Worm (Caenorhabditis elegans) whole organism, L4 larva: ENCODE measurements around the gene C27A7.9.
A peak's percentile ranks its signal among the peaks of the same experiment; 100 is the strongest.
"Not testable (repeated sequence)": the region's sequence is repeated elsewhere in the genome, so short reads cannot be mapped to it uniquely, and the experiment has no call there.

ENCODE experiments used
- R02D3.7 ChIP-seq: fragments of 150-350 bp; sonication (generic microtip); optimal IDR thresholded peaks from 3 replicates; lab custom pipeline; 2014; ENCODE audit warnings: missing biosample characterization, missing genetic modification characterization
- T26A8.4 ChIP-seq: fragments of 200-800 bp; sonication (Bioruptor generic); IDR thresholded peaks from 2 replicates; pipeline ENCODE4 v1.3.6; 2022; ENCODE audit warnings: missing genetic modification characterization, missing compliant biosample characterization
- Y5F2A.4 ChIP-seq: fragments of 200-800 bp; sonication (Bioruptor generic); optimal IDR thresholded peaks from 2 replicates; lab custom pipeline; 2018; ENCODE audit warnings: mild to moderate bottlenecking, missing genetic modification characterization, missing compliant biosample characterization
- ZK546.5 ChIP-seq, 2 experiments: sonication (generic microtip); optimal IDR thresholded peaks; 2 replicates each; lab custom pipeline; 2017; ENCODE audit warnings: missing biosample characterization in 2 of 2, missing genetic modification characterization in 2 of 2
- aha-1 ChIP-seq: fragments of 150-350 bp; peaks from one replicate; lab custom pipeline; 2014; ENCODE audit warnings: missing biosample characterization, missing genetic modification characterization
- aly-2 ChIP-seq: sonication (generic microtip); optimal IDR thresholded peaks from 2 replicates; lab custom pipeline; 2018; ENCODE audit warnings: missing biosample characterization, missing genetic modification characterization
- ama-1 ChIP-seq: fragments of 150-350 bp; optimal IDR thresholded peaks from 2 replicates; lab custom pipeline; 2014; ENCODE audit warnings: inconsistent platforms, mixed read lengths
- ceh-20 ChIP-seq: fragments of 200-800 bp; sonication (Bioruptor generic); IDR thresholded peaks from 2 replicates; pipeline ENCODE4 v1.3.6; 2022; ENCODE audit warnings: missing genetic modification reagents, missing genetic modification characterization, missing compliant biosample characterization
- ceh-82 ChIP-seq: sonication (generic microtip); optimal IDR thresholded peaks from 2 replicates; lab custom pipeline; 2017; ENCODE audit warnings: missing biosample characterization, missing genetic modification characterization
- ces-1 ChIP-seq: fragments of 150-350 bp; sonication (generic microtip); optimal IDR thresholded peaks from 4 replicates; lab custom pipeline; 2014; ENCODE audit warnings: missing biosample characterization, missing genetic modification reagents, missing genetic modification characterization
- ctbp-1 ChIP-seq: fragments of 200-800 bp; sonication (Bioruptor generic); IDR thresholded peaks from 2 replicates; pipeline ENCODE4 v1.3.6; 2022; ENCODE audit warnings: missing genetic modification reagents, missing genetic modification characterization, missing compliant biosample characterization
- daf-19 ChIP-seq: fragments of 200-800 bp; sonication (Bioruptor generic); conservative IDR thresholded peaks from 2 replicates; pipeline ENCODE4 v1.3.6; 2022; ENCODE audit warnings: missing genetic modification characterization, missing compliant biosample characterization
- dmd-9 ChIP-seq: fragments of 200-800 bp; sonication (Bioruptor generic); IDR thresholded peaks from 2 replicates; pipeline ENCODE4 v1.3.6; 2022; ENCODE audit warnings: missing genetic modification reagents, missing genetic modification characterization, missing compliant biosample characterization
- egl-27 ChIP-seq: sonication (generic microtip); optimal IDR thresholded peaks from 3 replicates; lab custom pipeline; 2017; ENCODE audit warnings: missing biosample characterization, missing genetic modification reagents, missing genetic modification characterization
- fkh-10 ChIP-seq: fragments of 150-350 bp; optimal IDR thresholded peaks from 2 replicates; lab custom pipeline; 2014; ENCODE audit warnings: missing biosample characterization, missing genetic modification reagents, missing genetic modification characterization
- fos-1 ChIP-seq: fragments of 150-350 bp; optimal IDR thresholded peaks from 2 replicates; lab custom pipeline; 2014; ENCODE audit warnings: missing biosample characterization, missing genetic modification characterization
- hlh-30 ChIP-seq: sonication (generic microtip); optimal IDR thresholded peaks from 2 replicates; lab custom pipeline; 2017; ENCODE audit warnings: antibody characterized with exemption, mild to moderate bottlenecking, missing genetic modification characterization, missing compliant biosample characterization; ENCODE audit not compliant: insufficient read depth
- lin-13 ChIP-seq: fragments of 150-350 bp; optimal IDR thresholded peaks from 2 replicates; lab custom pipeline; 2014; ENCODE audit warnings: missing biosample characterization, missing genetic modification reagents, missing genetic modification characterization
- lin-38 ChIP-seq: fragments of 200-800 bp; sonication (Bioruptor generic); IDR thresholded peaks from 2 replicates; pipeline ENCODE4 v1.3.6; 2022; ENCODE audit warnings: missing genetic modification reagents, missing genetic modification characterization, missing compliant biosample characterization
- mdl-1 ChIP-seq, 2 experiments: fragments of 150-350 bp in 1 of 2; sonication (generic microtip) in 1 of 2; optimal IDR thresholded peaks; 2 replicates each; lab custom pipeline; 2014 to 2017; ENCODE audit warnings: missing biosample characterization in 2 of 2, missing genetic modification characterization in 2 of 2
- mdt-29 ChIP-seq: fragments of 200-800 bp; sonication (Bioruptor generic); IDR thresholded peaks from 2 replicates; pipeline ENCODE4 v1.3.6; 2022; ENCODE audit warnings: missing genetic modification reagents, missing genetic modification characterization, missing compliant biosample characterization
- mep-1 ChIP-seq: fragments of 150-350 bp; sonication (generic microtip); optimal IDR thresholded peaks from 3 replicates; lab custom pipeline; 2014; ENCODE audit warnings: missing biosample characterization, missing genetic modification characterization
- mes-2 ChIP-seq: sonication (generic microtip); optimal IDR thresholded peaks from 2 replicates; lab custom pipeline; 2016; ENCODE audit warnings: missing genotype, mild to moderate bottlenecking, missing genetic modification characterization, missing compliant biosample characterization; ENCODE audit not compliant: poor library complexity, severe bottlenecking
- mxl-2 ChIP-seq: fragments of 200-800 bp; sonication (Bioruptor generic); conservative IDR thresholded peaks from 2 replicates; pipeline ENCODE4 v1.3.6; 2022; ENCODE audit warnings: missing genetic modification reagents, missing genetic modification characterization, missing compliant biosample characterization
- nhr-10 ChIP-seq: fragments of 150-350 bp; optimal IDR thresholded peaks from 2 replicates; lab custom pipeline; 2014; ENCODE audit warnings: missing biosample characterization, missing genetic modification characterization
- nhr-111 ChIP-seq: fragments of 200-800 bp; sonication (Bioruptor generic); optimal IDR thresholded peaks from 2 replicates; lab custom pipeline; 2018; ENCODE audit warnings: mild to moderate bottlenecking, missing genetic modification characterization, missing compliant biosample characterization
- nhr-237 ChIP-seq: sonication (generic microtip); optimal IDR thresholded peaks from 2 replicates; lab custom pipeline; 2017; ENCODE audit warnings: missing biosample characterization, missing genetic modification characterization
- nhr-48 ChIP-seq: sonication (generic microtip); optimal IDR thresholded peaks from 2 replicates; lab custom pipeline; 2016; ENCODE audit warnings: mild to moderate bottlenecking, missing genetic modification characterization, missing compliant biosample characterization
- nhr-76 ChIP-seq: fragments of 150-350 bp; optimal IDR thresholded peaks from 2 replicates; lab custom pipeline; 2014; ENCODE audit warnings: missing biosample characterization, missing genetic modification characterization
- pha-4 ChIP-seq, 2 experiments: fragments of 150-350 bp in 1 of 2; fragments of 200-800 bp in 1 of 2; sonication (Bioruptor generic) in 1 of 2; IDR thresholded peaks in 1 of 2; optimal IDR thresholded peaks in 1 of 2; 2 replicates each; pipeline versions ENCODE4 v1.3.6 to Lab custom; 2014 to 2022; ENCODE audit warnings: missing genetic modification characterization in 2 of 2, missing genetic modification reagents in 2 of 2, missing biosample characterization in 1 of 2, missing compliant biosample characterization in 1 of 2
- pqm-1 ChIP-seq: sonication (generic microtip); optimal IDR thresholded peaks from 2 replicates; lab custom pipeline; 2017; ENCODE audit warnings: missing biosample characterization, missing genetic modification characterization
- skn-1 ChIP-seq: fragments of 150-350 bp; optimal IDR thresholded peaks from 2 replicates; lab custom pipeline; 2014; ENCODE audit warnings: missing biosample characterization, missing genetic modification characterization
- snpc-4 ChIP-seq: fragments of 150-350 bp; optimal IDR thresholded peaks from 2 replicates; lab custom pipeline; 2014; ENCODE audit warnings: missing biosample characterization, missing genetic modification characterization
- spr-3 ChIP-seq: fragments of 200-800 bp; sonication (Bioruptor generic); optimal IDR thresholded peaks from 2 replicates; lab custom pipeline; 2018; ENCODE audit warnings: mild to moderate bottlenecking, missing genetic modification characterization, missing compliant biosample characterization
- unc-130 ChIP-seq: sonication (generic microtip); optimal IDR thresholded peaks from 2 replicates; lab custom pipeline; 2016; ENCODE audit warnings: missing genetic modification reagents, missing genetic modification characterization, missing compliant biosample characterization
- unc-62 ChIP-seq, 3 experiments: fragments of 150-350 bp in 1 of 3; sonication (generic microtip); optimal IDR thresholded peaks in 2 of 3; peaks in 1 of 3; 1 replicate in 1 of 3; 2 replicates in 2 of 3; lab custom pipeline; 2014 to 2017; ENCODE audit warnings: missing biosample characterization in 3 of 3, missing genetic modification characterization in 3 of 3, missing genetic modification reagents in 3 of 3, missing genotype in 1 of 3
- vab-7 ChIP-seq: fragments of 200-800 bp; sonication (Bioruptor generic); IDR thresholded peaks from 2 replicates; pipeline ENCODE4 v1.3.6; 2022; ENCODE audit warnings: missing genetic modification reagents, missing genetic modification characterization, missing compliant biosample characterization
- zfp-3 ChIP-seq: fragments of 200-800 bp; sonication (Bioruptor generic); conservative IDR thresholded peaks from 2 replicates; pipeline ENCODE4 v1.3.6; 2022; ENCODE audit warnings: missing genetic modification reagents, missing genetic modification characterization, missing compliant biosample characterization
- zip-11 ChIP-seq: fragments of 200-800 bp; sonication (Bioruptor generic); IDR thresholded peaks from 2 replicates; pipeline ENCODE4 v1.3.6; 2022; ENCODE audit warnings: missing genetic modification characterization, missing compliant biosample characterization

Gene C27A7.9

DNA sequence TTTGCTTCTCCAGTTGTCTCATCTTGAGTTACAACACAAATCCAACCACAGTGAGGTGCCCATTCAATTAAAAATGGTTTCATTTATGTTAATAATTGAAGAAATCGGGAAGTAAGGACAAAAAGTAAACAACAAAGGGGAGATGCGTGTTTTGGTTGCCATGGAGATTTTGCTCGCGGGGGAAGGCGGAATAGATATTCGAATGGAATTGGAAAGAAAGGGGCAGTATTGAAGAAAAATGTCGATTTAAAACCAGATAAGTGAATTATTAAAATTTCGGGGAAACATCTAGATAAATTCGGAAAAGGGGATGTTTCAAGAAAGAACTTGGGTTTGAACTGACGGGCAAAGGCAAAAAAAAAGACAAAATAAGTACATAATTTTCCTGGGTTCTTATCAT, 3.8 kb downstream of the C27A7.9 start, which contains the start of gene che-11:
TSS of gene che-11 (minus strand) at position 101 of the 400 bp plus-strand sequence.
- TF ChIP-seq ceh-82 (tag; lab: Kevin White, UChicago) (no peak), mdt-29 (GFP tag; lab: Robert Waterston, UW) (no peak)

DNA sequence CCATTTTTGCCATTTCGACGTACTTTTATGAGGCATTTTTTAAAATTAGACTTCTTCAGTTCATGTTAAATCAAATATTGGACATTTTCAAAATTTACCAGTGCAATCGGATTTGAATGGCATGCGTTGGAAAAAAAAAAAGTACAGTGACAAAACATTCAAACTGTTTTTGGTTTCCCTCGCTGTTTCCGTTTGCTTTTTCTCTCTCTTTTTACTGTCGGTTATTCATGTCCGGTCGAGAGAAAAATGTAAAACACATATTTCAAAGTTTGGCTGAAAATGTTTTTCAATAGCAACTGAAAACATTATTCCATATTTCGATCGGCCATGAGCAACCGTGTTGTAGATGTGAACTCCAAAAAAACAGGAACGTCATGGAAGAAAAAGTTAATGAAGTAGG, 13.8 kb downstream of the C27A7.9 start, which contains the start of gene C27A7.3:
TSS of gene C27A7.3 (plus strand) at position 301 of the 400 bp plus-strand sequence.
- no peak for TF ChIP-seq dmd-9
- TF ChIP-seq egl-27 (tag; lab: Kevin White, UChicago): no peak
- TF ChIP-seq lin-13 (GFP tag; lab: Kevin White, UChicago): no peak
- no peak for TF ChIP-seq mes-2
- TF ChIP-seq aly-2 (tag; lab: Kevin White, UChicago): no peak
- no peak for TF ChIP-seq unc-130 (GFP tag; lab: Kevin White, UChicago)
- no peak for TF ChIP-seq fkh-10 (GFP tag; lab: Kevin White, UChicago)
- TF ChIP-seq snpc-4 (tag; lab: Kevin White, UChicago): no peak
- no peak for TF ChIP-seq nhr-76 (tag; lab: Kevin White, UChicago)
- TF ChIP-seq ZK546.5 (tag; optimal IDR thresholded peaks at IDR 0.05; lab: Kevin White, UChicago): no peak
- no peak for TF ChIP-seq hlh-30 (tag; lab: Kevin White, UChicago)
- TF ChIP-seq Y5F2A.4: no peak
- no peak for TF ChIP-seq ceh-82 (tag; lab: Kevin White, UChicago)
- TF ChIP-seq zip-11 (GFP tag; lab: Robert Waterston, UW): no peak
- no peak for TF ChIP-seq nhr-237 (tag; lab: Kevin White, UChicago)
- TF ChIP-seq mdl-1 (tag; optimal IDR thresholded peaks at IDR 0.05; lab: Kevin White, UChicago): no peak
- no peak for TF ChIP-seq vab-7
- no peak for TF ChIP-seq nhr-111 (GFP tag; lab: Kevin White, UChicago)
- TF ChIP-seq mep-1 (tag; lab: Kevin White, UChicago): no peak
- TF ChIP-seq skn-1: no peak

DNA sequence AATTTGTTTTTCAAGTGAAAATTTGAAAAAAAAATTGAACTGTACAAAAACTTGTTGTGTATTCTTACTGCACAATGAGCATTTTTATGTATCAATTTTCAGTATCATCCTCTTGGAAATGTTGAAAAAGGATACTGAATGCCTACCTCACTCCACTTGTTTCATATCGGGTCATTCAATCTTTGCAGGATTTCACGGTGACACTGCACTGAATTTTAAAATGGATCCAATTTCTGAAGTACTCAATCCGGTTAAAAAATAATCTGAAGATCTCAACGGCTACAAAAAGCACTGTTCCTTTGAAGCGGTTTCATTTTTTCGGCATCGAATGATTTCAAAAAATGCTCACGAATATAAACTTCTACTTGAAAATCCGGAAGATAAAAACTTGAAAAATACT, 16.5 kb downstream of the C27A7.9 start:
- TF ChIP-seq spr-3 (GFP tag; lab: Kevin White, UChicago) (no peak), aha-1 (tag; lab: Kevin White, UChicago) (peak; percentile 93), T26A8.4 (GFP tag; lab: Robert Waterston, UW) (no peak), mxl-2 (GFP tag; lab: Robert Waterston, UW) (no peak), aly-2 (tag; lab: Kevin White, UChicago) (no peak), daf-19 (no peak)

DNA sequence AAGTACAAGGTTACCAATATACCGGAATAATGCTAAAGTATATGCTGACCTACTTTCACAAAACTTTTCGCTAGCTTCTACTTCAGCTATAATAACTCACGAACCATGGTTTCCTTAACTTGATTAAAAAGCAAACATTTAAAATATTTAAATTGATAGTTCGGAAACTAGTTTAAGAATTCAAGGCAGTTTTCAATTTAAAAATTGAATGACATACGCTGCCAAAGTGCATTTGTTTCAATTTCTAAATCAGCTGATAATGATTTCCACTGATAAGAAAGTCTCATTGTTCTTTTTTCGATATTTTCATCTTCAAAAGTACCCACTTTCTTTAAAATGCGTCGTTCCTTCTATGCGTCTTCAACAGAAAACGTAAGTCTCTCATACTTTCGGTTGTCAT, 23.3 kb downstream of the C27A7.9 start, which contains the start of gene enpp-1:
TSS of gene enpp-1 (plus strand) at position 301 of the 400 bp plus-strand sequence.
- TF ChIP-seq unc-62 (GFP tag; optimal IDR thresholded peaks at IDR 0.05 in 1 of 2; lab: Kevin White, UChicago): peak in 1 of 2 experiments; percentile 23
- TF ChIP-seq unc-62 (tag; optimal IDR thresholded peaks at IDR 0.05; lab: Kevin White, UChicago): not testable (repeated sequence)

DNA sequence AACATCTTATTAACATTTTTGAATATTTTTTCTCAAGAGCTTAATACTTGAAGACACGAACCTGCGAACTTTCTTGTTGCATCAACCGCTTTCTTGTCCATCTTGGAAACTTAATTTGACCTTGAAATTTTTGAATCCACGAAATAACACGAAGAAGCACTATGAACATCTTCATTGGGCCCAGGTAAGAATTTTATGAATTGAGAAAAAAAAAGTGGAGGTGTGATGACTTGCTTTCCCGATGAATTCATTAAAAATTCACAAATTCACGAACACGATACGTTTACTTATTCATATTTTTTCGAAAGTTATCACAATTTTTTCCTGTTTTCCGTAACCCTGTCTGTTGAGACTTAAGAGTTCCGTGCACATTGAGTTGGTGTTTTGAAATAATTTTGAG, 23.8 kb downstream of the C27A7.9 start, which contains the start of gene C27A7.6:
TSS of gene C27A7.6 (minus strand) at position 101 of the 400 bp plus-strand sequence.
- not testable (repeated sequence) for TF ChIP-seq zfp-3 (GFP tag; lab: Robert Waterston, UW); lin-13 (GFP tag; lab: Kevin White, UChicago); pqm-1

DNA sequence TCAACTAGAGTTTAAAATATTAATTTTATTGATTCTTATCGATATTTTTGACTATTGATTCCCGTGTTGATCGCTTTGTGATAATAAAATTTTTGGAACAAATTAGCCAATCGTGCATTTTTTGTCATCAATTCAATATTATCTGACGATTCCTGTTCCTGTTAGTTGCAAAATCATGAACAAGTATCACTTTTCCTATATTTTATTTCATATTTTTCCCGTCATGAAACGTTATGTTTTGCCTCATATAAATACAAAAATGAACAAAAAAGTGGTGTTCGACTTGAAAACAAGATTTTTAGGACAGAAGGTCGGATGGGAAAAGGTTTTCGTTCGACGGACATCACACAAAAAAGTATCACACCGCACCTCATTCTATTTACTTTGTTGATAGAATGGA, 33.2 kb downstream of the C27A7.9 start, which contains the start of gene C13C4.6:
TSS of gene C13C4.6 (plus strand) at position 301 of the 400 bp plus-strand sequence.
- TF ChIP-seq ceh-20 (GFP tag; lab: Robert Waterston, UW) (no peak), pha-4 (GFP tag; IDR thresholded peaks at IDR 0.05; lab: Robert Waterston, UW) (no peak), pha-4 (tag; optimal IDR thresholded peaks at IDR 0.05; lab: Kevin White, UChicago) (no peak), ama-1 (no peak), daf-19 (no peak), nhr-10 (no peak), lin-38 (no peak), ces-1 (no peak), ctbp-1 (GFP tag; lab: Robert Waterston, UW) (no peak), R02D3.7 (tag; lab: Kevin White, UChicago) (no peak), fkh-10 (GFP tag; lab: Kevin White, UChicago) (no peak), nhr-48 (tag; lab: Kevin White, UChicago) (no peak), fos-1 (tag; lab: Kevin White, UChicago) (no peak)
